Worm (Caenorhabditis elegans) whole organism, early embryonic: ENCODE data around the gene glb-10.

Experiments
- B0310.2 ChIP-seq: sonication (generic microtip); optimal IDR thresholded peaks from 2 replicates; lab custom pipeline; 2016; ENCODE audit warnings: mild to moderate bottlenecking, missing genetic modification characterization, missing compliant biosample characterization
- F13C5.2 ChIP-seq: sonication (generic microtip); optimal IDR thresholded peaks from 2 replicates; lab custom pipeline; 2017; ENCODE audit warnings: mild to moderate bottlenecking, missing genetic modification characterization, inconsistent platforms, missing compliant biosample characterization
- aly-1 ChIP-seq: sonication (generic microtip); optimal IDR thresholded peaks from 2 replicates; lab custom pipeline; 2016; ENCODE audit warnings: missing genetic modification characterization, missing compliant biosample characterization
- ama-1 ChIP-seq: fragments of 150-350 bp; optimal IDR thresholded peaks from 2 replicates; lab custom pipeline; 2014
- ceh-13 ChIP-seq: fragments of 200-800 bp; sonication (Bioruptor generic); optimal IDR thresholded peaks from 2 replicates; lab custom pipeline; 2018; ENCODE audit warnings: mild to moderate bottlenecking, missing genetic modification characterization, missing compliant biosample characterization
- ceh-36 ChIP-seq: sonication (generic microtip); optimal IDR thresholded peaks from 2 replicates; lab custom pipeline; 2016; ENCODE audit warnings: missing genetic modification characterization, inconsistent platforms, missing compliant biosample characterization
- ets-7 ChIP-seq: sonication (generic microtip); optimal IDR thresholded peaks from 2 replicates; lab custom pipeline; 2016; ENCODE audit warnings: missing genotype, missing genetic modification characterization, missing compliant biosample characterization
- flt-1 ChIP-seq: fragments of 200-800 bp; sonication (Bioruptor generic); IDR thresholded peaks from 2 replicates; pipeline ENCODE4 v1.3.6; 2022; ENCODE audit warnings: missing genetic modification characterization, missing compliant biosample characterization
- hmbx-1 ChIP-seq: sonication (generic microtip); optimal IDR thresholded peaks from 2 replicates; lab custom pipeline; 2016; ENCODE audit warnings: mild to moderate bottlenecking, missing genetic modification characterization, missing compliant biosample characterization
- hmg-4 ChIP-seq: fragments of 200-800 bp; sonication (Bioruptor generic); optimal IDR thresholded peaks from 2 replicates; lab custom pipeline; 2018; ENCODE audit warnings: mild to moderate bottlenecking, missing genetic modification characterization, missing compliant biosample characterization
- hnd-1 ChIP-seq: sonication (generic microtip); optimal IDR thresholded peaks from 2 replicates; lab custom pipeline; 2016; ENCODE audit warnings: missing genetic modification characterization, missing compliant biosample characterization
- pes-1 ChIP-seq: fragments of 200-800 bp; sonication (Bioruptor generic); IDR thresholded peaks from 2 replicates; pipeline ENCODE4 v1.3.6; 2022; ENCODE audit warnings: missing genetic modification reagents, missing genetic modification characterization, missing compliant biosample characterization
- scrt-1 ChIP-seq: fragments of 200-800 bp; sonication (Bioruptor generic); IDR thresholded peaks from 2 replicates; pipeline ENCODE4 v1.3.6; 2022; ENCODE audit warnings: missing genetic modification characterization, missing compliant biosample characterization
- sea-1 ChIP-seq: fragments of 200-800 bp; sonication (Bioruptor generic); conservative IDR thresholded peaks from 2 replicates; pipeline ENCODE4 v1.3.6; 2022; ENCODE audit warnings: missing genetic modification characterization, missing compliant biosample characterization
- tbx-11 ChIP-seq: fragments of 200-800 bp; sonication (Bioruptor generic); IDR thresholded peaks from 2 replicates; pipeline ENCODE4 v1.3.6; 2022; ENCODE audit warnings: missing genetic modification characterization, missing compliant biosample characterization
- tbx-37 ChIP-seq: fragments of 200-800 bp; sonication (Bioruptor generic); conservative IDR thresholded peaks from 2 replicates; pipeline ENCODE4 v1.3.6; 2022; ENCODE audit warnings: missing genetic modification reagents, missing genetic modification characterization, missing compliant biosample characterization
- tra-4 ChIP-seq: sonication (generic microtip); optimal IDR thresholded peaks from 2 replicates; lab custom pipeline; 2017; ENCODE audit warnings: missing genetic modification characterization, missing compliant biosample characterization

Gene glb-10

DNA sequence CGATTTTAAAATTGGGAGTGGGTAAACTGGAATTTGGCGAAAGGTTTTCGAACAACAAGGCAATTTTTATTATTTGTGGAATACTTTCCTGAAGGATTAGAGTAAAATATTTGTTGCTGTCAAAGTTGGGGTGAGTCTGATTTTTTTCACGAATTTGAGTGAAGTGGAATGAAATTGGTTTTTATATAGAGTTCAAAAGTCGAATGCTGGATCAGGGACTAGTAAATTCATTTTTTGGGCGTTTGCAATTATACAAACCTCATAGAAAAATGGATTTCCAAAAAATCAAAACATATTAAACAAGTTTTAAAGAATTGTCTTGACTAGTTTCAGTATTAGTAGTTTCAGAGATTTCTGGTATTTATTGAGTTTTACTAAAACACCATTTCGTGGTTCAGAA lies 30.9 kb upstream of the glb-10 start, which contains the start of gene C32D5.7:
C32D5.7 (minus strand) TSS at position 101 of the 400 bp plus-strand sequence.
- no peak for TF ChIP-seq flt-1 (GFP tag; lab: Robert Waterston, UW)
- TF ChIP-seq tbx-11 (GFP tag; lab: Robert Waterston, UW), result no peak
- no peak for TF ChIP-seq tra-4 (tag; lab: Kevin White, UChicago)
- no peak for TF ChIP-seq hnd-1 (tag; lab: Kevin White, UChicago)
- TF ChIP-seq sea-1 (GFP tag; lab: Robert Waterston, UW), result no peak
- TF ChIP-seq tbx-37 (GFP tag; lab: Robert Waterston, UW), result no peak
- no peak for TF ChIP-seq ama-1
- no peak for TF ChIP-seq scrt-1 (GFP tag; lab: Robert Waterston, UW)
- no peak for TF ChIP-seq aly-1 (tag; lab: Kevin White, UChicago)
- no peak for TF ChIP-seq F13C5.2 (tag; lab: Kevin White, UChicago)
- no peak for TF ChIP-seq B0310.2 (tag; lab: Kevin White, UChicago)
- TF ChIP-seq ceh-36 (tag; lab: Kevin White, UChicago), result no peak

DNA sequence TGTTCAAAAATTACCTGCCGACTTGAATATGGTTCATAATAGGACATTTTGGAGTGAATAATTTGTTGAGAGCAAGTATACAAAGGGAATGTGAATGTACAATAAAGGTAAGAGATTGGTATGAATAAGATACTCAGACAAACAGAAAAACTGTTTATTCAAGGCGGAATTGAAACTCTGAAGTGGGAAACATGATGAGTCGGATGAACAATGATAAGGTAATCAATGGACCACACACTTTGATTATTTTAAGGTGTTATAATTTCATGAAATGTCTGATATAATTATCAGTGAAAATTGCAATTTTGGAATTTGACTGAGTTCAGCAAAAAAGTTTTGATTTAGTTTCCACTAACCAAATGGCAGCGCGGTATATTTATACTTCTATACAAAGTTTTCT lies 30.4 kb upstream of the glb-10 start:
- no peak for TF ChIP-seq hnd-1 (tag; lab: Kevin White, UChicago)
- TF ChIP-seq hmg-4 (GFP tag; lab: Kevin White, UChicago), result no peak
- TF ChIP-seq tra-4 (tag; lab: Kevin White, UChicago), result no peak
- TF ChIP-seq ceh-13, result no peak
- TF ChIP-seq sea-1 (GFP tag; lab: Robert Waterston, UW), result no peak

DNA sequence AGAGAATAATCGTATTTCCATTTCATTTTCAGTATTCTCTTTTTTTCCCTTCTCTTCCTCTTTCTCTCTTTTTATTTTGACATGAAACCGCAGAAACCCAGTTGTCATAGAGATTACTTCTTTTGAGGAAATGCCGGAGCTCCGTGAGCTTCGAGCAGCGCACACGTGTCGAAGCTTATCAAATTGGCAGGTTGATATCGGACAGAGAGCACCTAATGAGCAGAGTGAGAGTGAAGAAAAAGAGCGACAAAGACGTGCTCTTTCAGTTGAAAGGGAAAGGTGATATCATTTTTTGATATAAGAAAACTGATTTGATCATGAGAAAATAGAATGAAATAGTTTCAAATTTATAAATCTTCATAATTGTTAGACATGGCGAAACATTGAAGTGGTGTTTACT lies 26.3 kb upstream of the glb-10 start, which contains the start of gene C32D5.14:
C32D5.14 (plus strand) TSS at position 131 of the 400 bp plus-strand sequence.
- no peak for TF ChIP-seq flt-1 (GFP tag; lab: Robert Waterston, UW)
- TF ChIP-seq ama-1, result no peak
- no peak for TF ChIP-seq tbx-11 (GFP tag; lab: Robert Waterston, UW)
- TF ChIP-seq hnd-1 (tag; lab: Kevin White, UChicago), result no peak
- TF ChIP-seq tbx-37 (GFP tag; lab: Robert Waterston, UW), result no peak

DNA sequence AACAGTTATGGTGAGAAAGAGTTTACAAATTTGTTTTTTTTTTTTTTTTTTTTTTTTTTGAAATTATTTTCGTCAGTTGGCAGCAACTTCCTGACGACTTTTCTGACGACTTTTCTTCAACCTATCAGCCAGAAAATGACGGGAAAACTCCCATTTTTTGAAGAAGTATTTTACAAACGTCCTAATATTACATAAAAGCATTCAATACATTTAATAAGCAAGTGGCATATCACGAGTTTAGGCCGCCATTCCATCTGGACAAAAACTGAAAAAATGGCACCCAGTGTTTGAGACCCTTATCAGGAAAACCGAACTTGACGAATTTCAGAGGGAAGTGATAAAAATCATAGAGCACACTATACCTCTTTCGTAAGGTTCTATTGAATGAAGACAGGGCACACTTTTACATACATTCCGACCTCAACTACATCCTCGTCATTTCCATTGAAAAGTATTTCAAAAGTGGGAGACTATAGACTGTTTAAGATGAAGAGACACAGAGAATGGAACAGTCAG lies 25.7 kb upstream of the glb-10 start:
- TF ChIP-seq tbx-37 (GFP tag; lab: Robert Waterston, UW) (no peak), B0310.2 (tag; lab: Kevin White, UChicago) (no peak), ceh-13 (no peak), ama-1 (no peak), scrt-1 (GFP tag; lab: Robert Waterston, UW) (no peak), flt-1 (GFP tag; lab: Robert Waterston, UW) (no peak), hmg-4 (GFP tag; lab: Kevin White, UChicago) (no peak), hnd-1 (tag; lab: Kevin White, UChicago) (no peak), ets-7 (tag; lab: Kevin White, UChicago) (no peak), tbx-11 (GFP tag; lab: Robert Waterston, UW) (no peak), pes-1 (GFP tag; lab: Robert Waterston, UW) (no peak)

DNA sequence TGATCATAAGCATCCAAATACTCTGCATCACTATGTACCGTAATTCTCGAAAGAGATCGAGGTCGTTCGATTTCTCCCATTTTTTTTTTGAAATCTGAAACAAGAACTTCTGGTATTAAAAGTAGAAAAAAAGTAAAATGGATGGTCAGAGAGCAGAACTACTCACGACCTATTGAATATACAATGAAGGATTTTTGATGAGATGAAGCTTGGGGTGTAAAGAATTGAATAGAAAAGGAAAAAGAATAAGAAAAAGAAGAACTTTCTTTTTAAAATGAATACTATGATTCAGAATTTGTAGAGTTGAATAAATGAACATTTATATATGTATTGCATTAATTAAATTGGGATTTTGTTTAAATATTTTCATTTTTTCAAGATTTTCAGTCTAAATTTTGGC lies 24.8 kb upstream of the glb-10 start, which contains the start of gene ttc-39B:
ttc-39B (minus strand) TSS at position 101 of the 400 bp plus-strand sequence.
- no peak for TF ChIP-seq ceh-36 (tag; lab: Kevin White, UChicago)
- no peak for TF ChIP-seq hmg-4 (GFP tag; lab: Kevin White, UChicago)
- no peak for TF ChIP-seq tra-4 (tag; lab: Kevin White, UChicago)

DNA sequence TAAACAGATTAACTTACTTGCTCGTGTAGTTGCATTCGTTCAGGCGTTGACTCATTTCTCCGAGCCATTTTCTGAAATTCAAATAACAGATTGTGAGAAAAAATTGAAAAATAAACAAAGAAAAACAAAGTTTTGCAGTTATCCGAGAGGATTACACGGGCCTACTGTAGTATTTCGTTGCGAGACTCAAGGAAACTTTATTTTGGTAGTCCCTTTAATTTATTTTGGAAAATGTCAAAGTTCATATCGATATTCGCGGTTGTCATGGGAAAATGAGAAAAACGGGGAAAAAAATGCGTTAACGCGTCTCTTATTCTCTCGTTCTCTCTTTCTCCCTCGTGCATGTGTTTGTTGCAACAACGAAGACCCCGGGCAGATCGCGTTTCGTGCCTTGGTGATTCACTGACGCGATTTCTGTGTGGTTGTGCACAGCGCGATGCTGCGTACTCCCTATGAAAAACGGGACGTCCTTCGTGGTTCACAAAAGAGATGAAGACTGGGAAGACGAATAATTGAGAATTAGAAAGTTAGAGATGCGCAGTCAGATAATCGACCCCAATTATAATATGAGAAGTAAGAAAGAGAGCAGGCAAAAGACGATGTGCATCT lies 22.2 kb upstream of the glb-10 start, which contains the start of gene set-4:
set-4 (minus strand) TSS at position 120 of the 609 bp plus-strand sequence.
- TF ChIP-seq hmg-4 (GFP tag; lab: Kevin White, UChicago) (peak; percentile 82), scrt-1 (GFP tag; lab: Robert Waterston, UW) (no peak), F13C5.2 (tag; lab: Kevin White, UChicago) (peak; percentile 79), hmbx-1 (tag; lab: Kevin White, UChicago) (no peak), ceh-36 (tag; lab: Kevin White, UChicago) (peak; percentile 31), aly-1 (tag; lab: Kevin White, UChicago) (no peak), sea-1 (GFP tag; lab: Robert Waterston, UW) (0 out of 2 replicates have a peak, but pooled peaks have one; percentile 20)

DNA sequence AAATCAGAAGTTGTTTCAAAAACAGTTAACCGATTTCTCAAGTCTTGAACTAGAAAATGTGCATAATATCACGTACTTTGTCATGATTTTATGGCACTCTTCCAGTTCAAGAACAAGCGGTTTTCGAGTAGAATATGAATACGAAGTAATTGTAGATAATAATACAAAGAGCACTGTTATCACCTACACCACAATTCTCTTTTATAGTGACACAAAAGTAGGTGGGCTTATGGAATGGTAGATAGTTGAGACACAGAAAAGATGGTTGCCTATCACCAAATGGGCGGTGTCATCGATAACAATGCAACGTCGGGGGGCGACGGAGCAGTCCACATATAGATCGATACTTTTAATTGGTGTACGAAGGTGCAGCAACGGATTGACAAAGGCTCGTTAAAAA lies 19.6 kb upstream of the glb-10 start:
- TF ChIP-seq tbx-11 (GFP tag; lab: Robert Waterston, UW) (no peak), tbx-37 (GFP tag; lab: Robert Waterston, UW) (no peak), ama-1 (no peak), scrt-1 (GFP tag; lab: Robert Waterston, UW) (no peak)

DNA sequence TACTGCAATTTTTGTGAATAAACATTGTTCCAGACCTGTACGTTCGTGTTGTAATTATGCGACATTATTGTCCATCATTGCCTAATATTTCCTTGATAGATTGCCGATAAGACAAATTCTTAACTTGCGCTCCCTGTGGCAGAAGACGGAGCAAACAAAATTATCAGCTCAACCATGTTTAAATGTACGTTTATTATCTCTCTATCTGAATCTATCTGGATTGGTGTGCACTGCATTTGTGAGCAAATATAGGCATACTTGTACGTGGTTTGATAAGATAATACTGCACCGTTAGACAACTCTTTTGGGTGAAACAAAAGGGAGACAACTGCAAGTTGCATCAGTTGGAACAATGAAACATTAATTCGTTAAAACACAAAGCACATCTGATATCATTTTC lies 18.2 kb upstream of the glb-10 start:
- TF ChIP-seq tbx-11 (GFP tag; lab: Robert Waterston, UW) (no peak), F13C5.2 (tag; lab: Kevin White, UChicago) (no peak), hmg-4 (GFP tag; lab: Kevin White, UChicago) (no peak), sea-1 (GFP tag; lab: Robert Waterston, UW) (no peak), ceh-36 (tag; lab: Kevin White, UChicago) (no peak), ama-1 (no peak), ceh-13 (no peak), hmbx-1 (tag; lab: Kevin White, UChicago) (no peak), flt-1 (GFP tag; lab: Robert Waterston, UW) (no peak), aly-1 (tag; lab: Kevin White, UChicago) (no peak), hnd-1 (tag; lab: Kevin White, UChicago) (no peak), scrt-1 (GFP tag; lab: Robert Waterston, UW) (no peak), ets-7 (tag; lab: Kevin White, UChicago) (no peak), B0310.2 (tag; lab: Kevin White, UChicago) (no peak), tra-4 (tag; lab: Kevin White, UChicago) (no peak), pes-1 (GFP tag; lab: Robert Waterston, UW) (no peak)
